ENCODE assay signal across 4 worm cellular contexts in the genomic region with DNA sequence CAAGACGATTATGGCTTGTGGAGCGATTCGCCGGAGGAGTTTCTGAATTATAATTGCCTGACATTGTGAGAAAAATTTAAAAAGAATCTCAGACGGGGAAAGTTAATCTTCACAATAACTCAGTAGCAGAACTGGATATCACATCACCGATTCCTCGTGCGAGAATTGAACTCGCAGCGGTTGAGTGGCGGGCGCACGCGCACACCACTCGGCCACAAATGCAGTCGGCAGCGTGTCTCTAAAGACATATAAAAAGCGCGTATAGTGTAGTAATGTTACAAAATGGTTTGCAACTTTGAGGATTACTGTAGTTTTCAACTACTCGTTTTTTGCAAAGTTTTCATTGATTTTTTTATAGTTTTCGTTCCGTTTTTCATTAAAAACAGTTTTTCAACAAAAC.
TF ChIP-seq lines count a peak whose summit lies in the region.

No protein-coding gene starts in this region.

TF ChIP-seq in whole organism, L2 larva, 48 proteins besides CTCF, POLR2A, EP300 and RAD21 (continues in another document):
- peak; percentile 63 for TF ChIP-seq crh-2 (tag; optimal IDR thresholded peaks at IDR 0.05; lab: Kevin White, UChicago)
- TF ChIP-seq snpc-4 (tag; optimal IDR thresholded peaks at IDR 0.05; lab: Kevin White, UChicago): peak; percentile 19
- no peak for TF ChIP-seq mbf-1 (tag; optimal IDR thresholded peaks at IDR 0.05; lab: Kevin White, UChicago)
- no peak for TF ChIP-seq dmd-4 (tag; optimal IDR thresholded peaks at IDR 0.05; lab: Kevin White, UChicago)
- no peak for TF ChIP-seq blmp-1 (tag; optimal IDR thresholded peaks at IDR 0.05; lab: Kevin White, UChicago; ENCODE audit: insufficient read depth)
- TF ChIP-seq skn-1 (tag; optimal IDR thresholded peaks at IDR 0.05; lab: Kevin White, UChicago): no peak
- no peak for TF ChIP-seq ZK546.5 (tag; optimal IDR thresholded peaks at IDR 0.05; lab: Kevin White, UChicago)
- peak; percentile 92 for TF ChIP-seq lin-11 (tag; optimal IDR thresholded peaks at IDR 0.05; lab: Kevin White, UChicago)
- TF ChIP-seq gmeb-1 (tag; optimal IDR thresholded peaks at IDR 0.05; lab: Kevin White, UChicago): peak; percentile 56
- no peak for TF ChIP-seq aly-2 (tag; optimal IDR thresholded peaks at IDR 0.05; lab: Kevin White, UChicago)
- peak; percentile 85 for TF ChIP-seq Y55F3AM.14 (GFP tag; optimal IDR thresholded peaks at IDR 0.05; lab: Kevin White, UChicago)
- TF ChIP-seq sem-4 (tag; optimal IDR thresholded peaks at IDR 0.05; lab: Kevin White, UChicago): no peak
- TF ChIP-seq sma-9 (GFP tag; optimal IDR thresholded peaks at IDR 0.05; lab: Kevin White, UChicago): peak; percentile 72
- no peak for TF ChIP-seq sma-9 (tag; optimal IDR thresholded peaks at IDR 0.05; lab: Kevin White, UChicago)
- no peak for TF ChIP-seq unc-39 (tag; optimal IDR thresholded peaks at IDR 0.05; lab: Kevin White, UChicago)
- peak; percentile 25 to 64 for TF ChIP-seq mdl-1 (tag; optimal IDR thresholded peaks at IDR 0.05; lab: Kevin White, UChicago)
- peak; percentile 23 for TF ChIP-seq nhr-6 (tag; optimal IDR thresholded peaks at IDR 0.05; lab: Kevin White, UChicago)
- peak; percentile 48 for TF ChIP-seq F13H6.1 (tag; optimal IDR thresholded peaks at IDR 0.05; lab: Kevin White, UChicago)
- peak; percentile 74 for TF ChIP-seq unc-55 (GFP tag; optimal IDR thresholded peaks at IDR 0.05; lab: Kevin White, UChicago)
- TF ChIP-seq nhr-129 (tag; optimal IDR thresholded peaks at IDR 0.05; lab: Kevin White, UChicago): peak; percentile 88
- TF ChIP-seq mab-5 (tag; optimal IDR thresholded peaks at IDR 0.05; lab: Kevin White, UChicago): peak; percentile 54
- TF ChIP-seq C34F6.9 (tag; optimal IDR thresholded peaks at IDR 0.05; lab: Kevin White, UChicago): peak; percentile 78

TF ChIP-seq in whole organism, L4 larva, 104 proteins besides CTCF, POLR2A, EP300 and RAD21 (continues in another document):
- peak; percentile 98 for TF ChIP-seq aha-1 (tag; lab: Kevin White, UChicago)
- peak; percentile 80 for TF ChIP-seq F49E8.2 (tag; optimal IDR thresholded peaks at IDR 0.05; lab: Kevin White, UChicago; ENCODE audit: borderline replicate concordance)
- TF ChIP-seq ceh-20 (GFP tag; IDR thresholded peaks at IDR 0.05; lab: Robert Waterston, UW): peak; percentile 92
- peak; percentile 77 for TF ChIP-seq F10B5.3 (tag; optimal IDR thresholded peaks at IDR 0.05; lab: Kevin White, UChicago)
- TF ChIP-seq hmg-1.1 (GFP tag; IDR thresholded peaks at IDR 0.05; lab: Robert Waterston, UW): peak; percentile 95
- TF ChIP-seq D1046.2 (GFP tag; IDR thresholded peaks at IDR 0.05; lab: Robert Waterston, UW): peak; percentile 95
- TF ChIP-seq F37D6.2 (tag; optimal IDR thresholded peaks at IDR 0.05; lab: Kevin White, UChicago): peak; percentile 72
- TF ChIP-seq saeg-2 (GFP tag; IDR thresholded peaks at IDR 0.05; lab: Robert Waterston, UW): peak; percentile 93
- TF ChIP-seq tra-1 (GFP tag; IDR thresholded peaks at IDR 0.05; lab: Robert Waterston, UW): peak; percentile 93
- peak; percentile 72 for TF ChIP-seq duxl-1 (tag; optimal IDR thresholded peaks at IDR 0.05; lab: Kevin White, UChicago; ENCODE audit: poor library complexity)
- peak; percentile 75 for TF ChIP-seq nhr-102 (tag; optimal IDR thresholded peaks at IDR 0.05; lab: Kevin White, UChicago)
- peak; percentile 84 for TF ChIP-seq gei-8 (GFP tag; optimal IDR thresholded peaks at IDR 0.05; lab: Kevin White, UChicago)
- TF ChIP-seq skn-1 (tag; optimal IDR thresholded peaks at IDR 0.05; lab: Kevin White, UChicago): no peak
- TF ChIP-seq dmd-8 (GFP tag; IDR thresholded peaks at IDR 0.05; lab: Robert Waterston, UW): peak; percentile 100
- peak; percentile 78 for TF ChIP-seq Y48G9A.11 (GFP tag; IDR thresholded peaks at IDR 0.05; lab: Robert Waterston, UW)
- TF ChIP-seq sdz-12 (GFP tag; optimal IDR thresholded peaks at IDR 0.05; lab: Kevin White, UChicago): peak; percentile 79
- peak; percentile 95 for TF ChIP-seq nhr-41 (GFP tag; IDR thresholded peaks at IDR 0.05; lab: Robert Waterston, UW)
- TF ChIP-seq daf-8 (GFP tag; IDR thresholded peaks at IDR 0.05; lab: Robert Waterston, UW): no peak
- TF ChIP-seq T26A8.4 (GFP tag; IDR thresholded peaks at IDR 0.05; lab: Robert Waterston, UW): peak; percentile 88
- peak; percentile 73 for TF ChIP-seq lin-13 (GFP tag; optimal IDR thresholded peaks at IDR 0.05; lab: Kevin White, UChicago)
- TF ChIP-seq nhr-11 (tag; optimal IDR thresholded peaks at IDR 0.05; lab: Kevin White, UChicago): no peak
- TF ChIP-seq daf-12 (tag; optimal IDR thresholded peaks at IDR 0.05; lab: Kevin White, UChicago): no peak
- TF ChIP-seq ZK337.2 (GFP tag; IDR thresholded peaks at IDR 0.05; lab: Robert Waterston, UW): peak; percentile 91

TF ChIP-seq in whole organism, late embryonic, 69 proteins besides CTCF, POLR2A, EP300 and RAD21 (continues in another document):
- peak; percentile 96 for TF ChIP-seq C38D4.7 (GFP tag; optimal IDR thresholded peaks at IDR 0.05; lab: Kevin White, UChicago)
- peak; percentile 96 for TF ChIP-seq fkh-6 (tag; optimal IDR thresholded peaks at IDR 0.05; lab: Kevin White, UChicago)
- peak; percentile 95 for TF ChIP-seq ztf-16 (tag; optimal IDR thresholded peaks at IDR 0.05; lab: Kevin White, UChicago)
- TF ChIP-seq unc-55 (GFP tag; optimal IDR thresholded peaks at IDR 0.05; lab: Kevin White, UChicago): no peak
- TF ChIP-seq dmd-4 (tag; optimal IDR thresholded peaks at IDR 0.05; lab: Kevin White, UChicago; ENCODE audit: borderline replicate concordance): peak; percentile 90
- TF ChIP-seq fkh-10 (GFP tag; optimal IDR thresholded peaks at IDR 0.05; lab: Kevin White, UChicago): no peak
- peak; percentile 37 for TF ChIP-seq rnt-1 (tag; optimal IDR thresholded peaks at IDR 0.05; lab: Kevin White, UChicago)
- TF ChIP-seq pqm-1 (tag; optimal IDR thresholded peaks at IDR 0.05; lab: Kevin White, UChicago): peak; percentile 83
- TF ChIP-seq K02D7.2 (tag; optimal IDR thresholded peaks at IDR 0.05; lab: Kevin White, UChicago): peak; percentile 96
- TF ChIP-seq ceh-48 (tag; optimal IDR thresholded peaks at IDR 0.05; lab: Kevin White, UChicago): peak; percentile 94
- TF ChIP-seq nfya-1 (tag; optimal IDR thresholded peaks at IDR 0.05; lab: Kevin White, UChicago): peak; percentile 81
- TF ChIP-seq sox-2 (GFP tag; IDR thresholded peaks at IDR 0.05; lab: Robert Waterston, UW): peak; percentile 87
- peak; percentile 95 for TF ChIP-seq F13H6.1 (tag; optimal IDR thresholded peaks at IDR 0.05; lab: Kevin White, UChicago)
- TF ChIP-seq zip-5 (tag; optimal IDR thresholded peaks at IDR 0.05; lab: Kevin White, UChicago): peak; percentile 84
- TF ChIP-seq ceh-22 (tag; optimal IDR thresholded peaks at IDR 0.05; lab: Kevin White, UChicago): peak; percentile 26
- TF ChIP-seq gmeb-2 (tag; optimal IDR thresholded peaks at IDR 0.05; lab: Kevin White, UChicago): peak; percentile 97
- TF ChIP-seq ama-1 (optimal IDR thresholded peaks at IDR 0.05; lab: Kevin White, UChicago): no peak
- peak; percentile 96 for TF ChIP-seq ceh-6 (GFP tag; optimal IDR thresholded peaks at IDR 0.05; lab: Kevin White, UChicago)
- peak; percentile 70 for TF ChIP-seq unc-42 (tag; optimal IDR thresholded peaks at IDR 0.05; lab: Kevin White, UChicago)
- peak; percentile 91 for TF ChIP-seq ceh-18 (tag; optimal IDR thresholded peaks at IDR 0.05; lab: Kevin White, UChicago)
- TF ChIP-seq pha-2 (tag; optimal IDR thresholded peaks at IDR 0.05; lab: Kevin White, UChicago): peak; percentile 94
- TF ChIP-seq ahr-1 (tag; optimal IDR thresholded peaks at IDR 0.05; lab: Kevin White, UChicago): peak; percentile 89
- TF ChIP-seq ceh-2 (tag; optimal IDR thresholded peaks at IDR 0.05; lab: Kevin White, UChicago): peak; percentile 86
- peak; percentile 96 for TF ChIP-seq ceh-34 (tag; optimal IDR thresholded peaks at IDR 0.05; lab: Kevin White, UChicago)

TF ChIP-seq in whole organism, mixed stage, embryonic, 35 proteins besides CTCF, POLR2A, EP300 and RAD21 (continues in another document):
- TF ChIP-seq blmp-1 (tag; optimal IDR thresholded peaks at IDR 0.05; lab: Kevin White, UChicago): no peak
- peak; percentile 93 for TF ChIP-seq tbx-8 (GFP tag; optimal IDR thresholded peaks at IDR 0.05; lab: Kevin White, UChicago)
- TF ChIP-seq cnd-1 (tag; optimal IDR thresholded peaks at IDR 0.05; lab: Kevin White, UChicago): peak; percentile 98
- peak; percentile 58 for TF ChIP-seq ztf-11 (tag; optimal IDR thresholded peaks at IDR 0.05; lab: Kevin White, UChicago)
- TF ChIP-seq nhr-28 (tag; optimal IDR thresholded peaks at IDR 0.05; lab: Kevin White, UChicago): peak; percentile 48
- no peak for TF ChIP-seq elt-3 (tag; optimal IDR thresholded peaks at IDR 0.05; lab: Kevin White, UChicago)
- peak; percentile 80 for TF ChIP-seq mep-1 (tag; optimal IDR thresholded peaks at IDR 0.05; lab: Kevin White, UChicago)
- no peak for TF ChIP-seq mab-5 (tag; optimal IDR thresholded peaks at IDR 0.05; lab: Kevin White, UChicago)
- TF ChIP-seq unc-120 (tag; optimal IDR thresholded peaks at IDR 0.05; lab: Kevin White, UChicago; ENCODE audit: poor library complexity, severe bottlenecking): peak; percentile 94
- peak; percentile 97 for TF ChIP-seq M03D4.4 (tag; optimal IDR thresholded peaks at IDR 0.05; lab: Kevin White, UChicago)
- peak; percentile 99 for TF ChIP-seq ceh-83 (GFP tag; optimal IDR thresholded peaks at IDR 0.05; lab: Kevin White, UChicago)
- TF ChIP-seq sem-2 (GFP tag; optimal IDR thresholded peaks at IDR 0.05; lab: Kevin White, UChicago): peak; percentile 94
- no peak for TF ChIP-seq hlh-1 (tag; optimal IDR thresholded peaks at IDR 0.05; lab: Kevin White, UChicago)
- TF ChIP-seq ceh-43 (GFP tag; optimal IDR thresholded peaks at IDR 0.05; lab: Kevin White, UChicago): peak; percentile 93
- TF ChIP-seq lin-32 (GFP tag; optimal IDR thresholded peaks at IDR 0.05; lab: Kevin White, UChicago): peak; percentile 96
- TF ChIP-seq nhr-12 (tag; optimal IDR thresholded peaks at IDR 0.05; lab: Kevin White, UChicago): no peak
- TF ChIP-seq mls-2 (tag; optimal IDR thresholded peaks at IDR 0.05; lab: Kevin White, UChicago): peak; percentile 99
- TF ChIP-seq bed-3 (GFP tag; optimal IDR thresholded peaks at IDR 0.05; lab: Kevin White, UChicago): peak; percentile 92
- TF ChIP-seq snpc-4 (tag; optimal IDR thresholded peaks at IDR 0.05; lab: Kevin White, UChicago): no peak
- TF ChIP-seq lsy-2 (tag; optimal IDR thresholded peaks at IDR 0.05; lab: Kevin White, UChicago): peak; percentile 84
- peak; percentile 100 for TF ChIP-seq sptf-1 (tag; optimal IDR thresholded peaks at IDR 0.05; lab: Kevin White, UChicago)
- TF ChIP-seq nhr-76 (tag; optimal IDR thresholded peaks at IDR 0.05; lab: Kevin White, UChicago): no peak
- TF ChIP-seq lin-13 (tag; optimal IDR thresholded peaks at IDR 0.05; lab: Kevin White, UChicago): peak; percentile 81
- TF ChIP-seq drap-1 (GFP tag; optimal IDR thresholded peaks at IDR 0.05; lab: Kevin White, UChicago): peak; percentile 98
- TF ChIP-seq zip-8 (tag; optimal IDR thresholded peaks at IDR 0.05; lab: Kevin White, UChicago): no peak
- TF ChIP-seq unc-39 (tag; optimal IDR thresholded peaks at IDR 0.05; lab: Kevin White, UChicago): no peak
- no peak for TF ChIP-seq ceh-39 (tag; optimal IDR thresholded peaks at IDR 0.05; lab: Kevin White, UChicago)
- peak; percentile 66 for TF ChIP-seq pha-4 (tag; optimal IDR thresholded peaks at IDR 0.05; lab: Kevin White, UChicago)
